Worm (Caenorhabditis elegans): ENCODE results near the gene Y37H2A.13.

Gene Y37H2A.13

DNA sequence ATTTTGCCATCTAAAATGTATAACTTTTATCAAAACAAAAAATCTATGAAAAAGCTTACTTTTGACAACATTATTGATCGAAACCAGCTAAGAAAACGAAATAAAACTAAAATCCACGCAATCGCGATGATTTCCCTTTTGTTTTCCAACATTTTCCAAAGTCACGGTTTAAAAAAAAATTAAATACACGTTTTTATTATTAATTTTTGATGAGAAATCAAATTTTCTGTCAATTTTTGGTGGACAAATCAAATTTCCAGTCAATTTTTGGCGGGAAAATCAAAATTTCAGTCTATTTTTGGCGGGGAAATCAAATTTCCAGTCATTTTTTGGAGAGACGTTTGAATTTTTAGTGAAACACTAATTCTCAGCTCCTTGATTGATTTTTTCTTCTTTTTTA, 22.1 kb downstream of the Y37H2A.13 start, which contains the start of gene C14A6.5:
TSS of gene C14A6.5 (minus strand) at position 101 of the 400 bp plus-strand sequence.
- no peak for TF ChIP-seq flt-1 (GFP tag; IDR thresholded peaks at IDR 0.05)
- TF ChIP-seq tra-4 (tag; optimal IDR thresholded peaks at IDR 0.05), result no peak
- no peak for TF ChIP-seq ama-1 (optimal IDR thresholded peaks at IDR 0.05)
- TF ChIP-seq pes-1 (GFP tag; IDR thresholded peaks at IDR 0.05), result no peak
- TF ChIP-seq B0310.2 (tag; optimal IDR thresholded peaks at IDR 0.05), result no peak
- TF ChIP-seq aly-1 (tag; optimal IDR thresholded peaks at IDR 0.05), result no peak

DNA sequence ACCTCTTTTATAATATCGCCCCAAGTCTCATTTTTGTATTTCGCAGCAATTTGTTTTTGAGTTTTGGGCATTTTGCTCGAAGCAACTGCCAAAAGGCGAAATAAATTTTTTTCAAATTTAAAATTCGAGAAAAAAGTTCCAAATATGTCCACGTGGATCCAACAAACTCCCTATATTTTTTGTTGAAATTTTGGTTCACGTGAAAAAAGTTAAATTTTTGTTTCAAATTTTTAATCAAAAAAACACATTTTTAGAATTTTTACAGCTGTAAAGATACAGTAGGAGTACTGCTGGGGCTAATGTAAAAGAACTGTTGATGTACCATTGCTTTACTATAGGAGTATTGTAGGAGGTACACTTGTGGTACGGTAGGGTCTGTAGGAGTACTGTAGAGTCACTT, 24.5 kb downstream of the Y37H2A.13 start, which contains the start of gene C14A6.6:
TSS of gene C14A6.6 (minus strand) at position 101 of the 400 bp plus-strand sequence.
- TF ChIP-seq ceh-36 (tag; optimal IDR thresholded peaks at IDR 0.05) (no peak), tbx-37 (GFP tag; conservative IDR thresholded peaks at IDR 0.05) (no peak), F13C5.2 (tag; optimal IDR thresholded peaks at IDR 0.05) (no peak)

DNA sequence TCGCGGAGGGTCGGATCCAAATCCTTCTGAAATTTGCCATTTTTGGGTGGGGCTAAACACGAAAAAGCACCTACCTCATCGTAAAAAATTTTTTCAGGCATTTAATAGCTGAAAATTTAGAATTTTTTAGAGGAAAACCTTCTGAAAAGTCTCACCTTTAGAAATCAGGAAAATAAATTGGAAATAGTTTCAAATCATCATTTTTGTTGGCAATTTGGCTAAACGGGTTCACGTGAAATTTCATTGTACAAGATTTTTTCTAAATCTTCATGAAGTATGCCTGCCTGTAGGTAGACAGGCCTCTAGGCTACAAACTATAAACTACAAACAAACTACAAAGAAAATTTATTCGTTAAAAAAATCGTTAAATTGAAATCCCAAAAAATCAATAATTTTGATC, 25.6 kb downstream of the Y37H2A.13 start, which contains the start of gene C14A6.7:
TSS of gene C14A6.7 (minus strand) at position 101 of the 400 bp plus-strand sequence.
- TF ChIP-seq flt-1 (GFP tag; IDR thresholded peaks at IDR 0.05) (no peak), ets-7 (tag; optimal IDR thresholded peaks at IDR 0.05) (no peak), pes-1 (GFP tag; IDR thresholded peaks at IDR 0.05) (no peak), hnd-1 (tag; optimal IDR thresholded peaks at IDR 0.05) (no peak), tra-4 (tag; optimal IDR thresholded peaks at IDR 0.05) (no peak), hmbx-1 (tag; optimal IDR thresholded peaks at IDR 0.05) (no peak), sea-1 (GFP tag; conservative IDR thresholded peaks at IDR 0.05) (no peak), B0310.2 (tag; optimal IDR thresholded peaks at IDR 0.05) (no peak), aly-1 (tag; optimal IDR thresholded peaks at IDR 0.05) (no peak), ceh-13 (GFP tag; optimal IDR thresholded peaks at IDR 0.05) (no peak), tbx-11 (GFP tag; IDR thresholded peaks at IDR 0.05) (no peak), tbx-37 (GFP tag; conservative IDR thresholded peaks at IDR 0.05) (no peak), scrt-1 (GFP tag; IDR thresholded peaks at IDR 0.05) (no peak), ama-1 (optimal IDR thresholded peaks at IDR 0.05) (no peak), F13C5.2 (tag; optimal IDR thresholded peaks at IDR 0.05) (no peak), hmg-4 (GFP tag; optimal IDR thresholded peaks at IDR 0.05) (no peak)

DNA sequence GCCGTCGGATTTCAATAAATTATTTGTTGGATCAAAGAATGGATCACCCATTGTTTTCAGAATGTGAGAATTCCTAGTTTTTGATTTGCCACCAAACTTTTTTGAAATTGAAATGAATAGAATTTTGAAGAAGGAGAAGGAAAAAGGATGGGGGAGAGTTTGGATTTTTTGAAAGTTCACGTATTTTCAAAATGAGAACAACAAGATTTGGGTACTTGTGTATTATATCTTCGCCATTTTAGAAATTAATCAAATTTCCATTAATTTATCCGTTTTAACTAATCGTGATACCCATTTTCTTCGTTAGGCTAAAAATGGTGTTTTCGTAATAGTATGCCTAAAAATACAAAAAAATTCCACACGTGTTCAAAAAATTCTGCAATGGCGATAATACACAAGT, 28.9 kb downstream of the Y37H2A.13 start, which contains the start of gene C14A6.8:
TSS of gene C14A6.8 (minus strand) at position 101 of the 400 bp plus-strand sequence.
- no peak for TF ChIP-seq tra-4 (tag; optimal IDR thresholded peaks at IDR 0.05)
- TF ChIP-seq B0310.2 (tag; optimal IDR thresholded peaks at IDR 0.05), result no peak
- TF ChIP-seq flt-1 (GFP tag; IDR thresholded peaks at IDR 0.05), result no peak
- no peak for TF ChIP-seq hmg-4 (GFP tag; optimal IDR thresholded peaks at IDR 0.05)
- no peak for TF ChIP-seq tbx-11 (GFP tag; IDR thresholded peaks at IDR 0.05)
- no peak for TF ChIP-seq F13C5.2 (tag; optimal IDR thresholded peaks at IDR 0.05)
- TF ChIP-seq pes-1 (GFP tag; IDR thresholded peaks at IDR 0.05), result no peak
- no peak for TF ChIP-seq ceh-36 (tag; optimal IDR thresholded peaks at IDR 0.05)
- TF ChIP-seq tbx-37 (GFP tag; conservative IDR thresholded peaks at IDR 0.05), result no peak
- no peak for TF ChIP-seq hnd-1 (tag; optimal IDR thresholded peaks at IDR 0.05)
- TF ChIP-seq ama-1 (optimal IDR thresholded peaks at IDR 0.05), result no peak

DNA sequence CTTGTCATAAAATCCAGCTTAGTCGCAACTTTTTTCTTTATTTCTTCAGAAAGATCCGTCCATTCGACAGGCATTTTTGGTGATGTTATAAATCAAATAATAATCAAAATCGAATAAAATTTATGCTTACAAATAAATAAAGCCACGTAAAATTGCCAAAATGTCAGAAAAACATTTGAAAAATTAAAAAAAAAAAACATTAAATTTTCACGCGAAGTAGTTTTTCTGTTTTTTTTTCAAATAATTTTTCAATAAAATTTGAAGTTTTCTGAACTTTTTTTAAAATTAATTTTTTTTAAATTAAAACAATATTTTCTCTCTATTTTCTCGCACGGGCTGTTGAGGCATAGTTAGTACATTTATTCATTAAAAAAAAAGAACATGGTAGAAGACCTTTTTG, 36.0 kb downstream of the Y37H2A.13 start, which contains the start of gene C31G12.4:
TSS of gene C31G12.4 (minus strand) at position 101 of the 400 bp plus-strand sequence.
- TF ChIP-seq flt-1 (GFP tag; IDR thresholded peaks at IDR 0.05), result no peak
- no peak for TF ChIP-seq hmbx-1 (tag; optimal IDR thresholded peaks at IDR 0.05)
- TF ChIP-seq ceh-36 (tag; optimal IDR thresholded peaks at IDR 0.05), result no peak
- no peak for TF ChIP-seq hnd-1 (tag; optimal IDR thresholded peaks at IDR 0.05)
- TF ChIP-seq ceh-13 (GFP tag; optimal IDR thresholded peaks at IDR 0.05), result no peak
- no peak for TF ChIP-seq sea-1 (GFP tag; conservative IDR thresholded peaks at IDR 0.05)
- TF ChIP-seq ets-7 (tag; optimal IDR thresholded peaks at IDR 0.05), result no peak
- TF ChIP-seq B0310.2 (tag; optimal IDR thresholded peaks at IDR 0.05), result no peak
- TF ChIP-seq pes-1 (GFP tag; IDR thresholded peaks at IDR 0.05), result no peak
- no peak for TF ChIP-seq tbx-11 (GFP tag; IDR thresholded peaks at IDR 0.05)

DNA sequence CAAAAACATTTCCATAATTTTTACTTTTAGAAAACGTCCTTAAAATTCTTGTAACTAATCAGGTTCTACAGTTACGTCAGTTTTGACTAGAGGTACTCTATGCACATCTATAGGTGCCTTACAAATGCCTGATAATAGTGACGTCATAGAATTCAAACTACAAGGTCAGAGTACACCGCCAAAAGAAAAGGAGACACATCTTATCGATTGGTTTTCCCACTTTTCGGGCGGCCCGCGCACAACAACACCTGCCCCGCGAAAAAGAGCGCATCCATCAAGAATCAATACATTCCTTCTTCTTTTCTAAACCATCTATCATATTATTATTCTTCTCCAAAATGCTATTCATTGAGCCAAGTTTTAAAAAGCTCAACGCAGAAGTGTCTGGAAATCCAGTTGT, 37.0 kb downstream of the Y37H2A.13 start, which contains the start of gene C31G12.1:
TSS of gene C31G12.1 (plus strand) at position 301 of the 400 bp plus-strand sequence.
- TF ChIP-seq ceh-36 (tag; optimal IDR thresholded peaks at IDR 0.05) (no peak), tra-4 (tag; optimal IDR thresholded peaks at IDR 0.05) (no peak), flt-1 (GFP tag; IDR thresholded peaks at IDR 0.05) (no peak), ets-7 (tag; optimal IDR thresholded peaks at IDR 0.05) (no peak), F13C5.2 (tag; optimal IDR thresholded peaks at IDR 0.05) (no peak), B0310.2 (tag; optimal IDR thresholded peaks at IDR 0.05) (no peak), tbx-11 (GFP tag; IDR thresholded peaks at IDR 0.05) (no peak), aly-1 (tag; optimal IDR thresholded peaks at IDR 0.05) (no peak), scrt-1 (GFP tag; IDR thresholded peaks at IDR 0.05) (no peak), ama-1 (optimal IDR thresholded peaks at IDR 0.05) (no peak), pes-1 (GFP tag; IDR thresholded peaks at IDR 0.05) (no peak), hnd-1 (tag; optimal IDR thresholded peaks at IDR 0.05) (no peak), hmg-4 (GFP tag; optimal IDR thresholded peaks at IDR 0.05) (no peak), hmbx-1 (tag; optimal IDR thresholded peaks at IDR 0.05) (no peak), tbx-37 (GFP tag; conservative IDR thresholded peaks at IDR 0.05) (no peak)

DNA sequence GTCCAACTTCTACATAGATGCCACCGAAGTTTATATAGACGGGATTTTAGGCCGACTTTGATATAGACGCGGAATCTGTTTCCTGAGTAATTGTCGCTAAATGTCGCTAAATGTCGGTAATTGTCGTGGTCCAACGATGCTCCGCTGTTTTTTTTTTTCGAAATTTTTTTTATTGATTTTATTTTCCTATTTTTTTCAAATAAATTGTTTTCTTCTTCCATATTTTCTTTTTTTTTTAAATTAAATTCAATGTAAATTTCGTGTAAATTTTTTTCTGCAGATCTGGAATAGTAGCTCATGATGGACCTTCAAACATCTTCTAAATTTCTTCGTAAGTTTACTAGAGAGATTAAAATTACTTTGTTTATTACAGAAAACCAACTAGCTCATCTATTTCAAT, 42.3 kb downstream of the Y37H2A.13 start, which contains the start of gene C31G12.3:
TSS of gene C31G12.3 (plus strand) at position 301 of the 400 bp plus-strand sequence.
- TF ChIP-seq B0310.2 (tag; optimal IDR thresholded peaks at IDR 0.05), result no peak
- no peak for TF ChIP-seq ama-1 (optimal IDR thresholded peaks at IDR 0.05)
- no peak for TF ChIP-seq aly-1 (tag; optimal IDR thresholded peaks at IDR 0.05)
- no peak for TF ChIP-seq flt-1 (GFP tag; IDR thresholded peaks at IDR 0.05)
- TF ChIP-seq F13C5.2 (tag; optimal IDR thresholded peaks at IDR 0.05), result no peak
- TF ChIP-seq hmbx-1 (tag; optimal IDR thresholded peaks at IDR 0.05), result no peak
- TF ChIP-seq tra-4 (tag; optimal IDR thresholded peaks at IDR 0.05), result no peak
- TF ChIP-seq ets-7 (tag; optimal IDR thresholded peaks at IDR 0.05), result no peak
- no peak for TF ChIP-seq pes-1 (GFP tag; IDR thresholded peaks at IDR 0.05)
- TF ChIP-seq hmg-4 (GFP tag; optimal IDR thresholded peaks at IDR 0.05), result no peak
- no peak for TF ChIP-seq tbx-11 (GFP tag; IDR thresholded peaks at IDR 0.05)
- TF ChIP-seq scrt-1 (GFP tag; IDR thresholded peaks at IDR 0.05), result no peak
- no peak for TF ChIP-seq ceh-13 (GFP tag; optimal IDR thresholded peaks at IDR 0.05)

DNA sequence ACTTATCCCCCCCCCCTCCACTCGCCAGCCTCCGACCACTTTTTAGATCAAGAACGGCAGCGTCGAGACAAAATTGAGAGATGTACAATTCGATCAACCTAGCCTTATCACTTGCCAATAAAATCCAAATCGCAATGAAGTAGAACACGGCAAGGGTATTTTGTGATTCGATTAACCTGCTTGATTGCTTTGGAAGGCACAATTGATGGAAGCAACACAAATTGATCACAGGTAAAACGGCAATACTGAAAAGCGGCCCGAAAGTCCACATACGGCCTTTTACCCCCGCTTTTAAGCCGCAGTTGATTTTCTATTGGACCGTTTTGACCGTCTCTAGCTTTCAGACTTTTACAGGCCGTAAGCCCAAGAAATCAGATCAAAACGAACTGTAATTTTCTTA, 45.7 kb downstream of the Y37H2A.13 start, which contains the start of gene clec-245:
TSS of gene clec-245 (minus strand) at position 101 of the 400 bp plus-strand sequence.
- no peak for TF ChIP-seq aly-1 (tag; optimal IDR thresholded peaks at IDR 0.05)
- no peak for TF ChIP-seq ceh-13 (GFP tag; optimal IDR thresholded peaks at IDR 0.05)
- no peak for TF ChIP-seq hmg-4 (GFP tag; optimal IDR thresholded peaks at IDR 0.05)
- TF ChIP-seq ama-1 (optimal IDR thresholded peaks at IDR 0.05), result no peak
